Worm (Caenorhabditis elegans) whole organism, late embryonic: ENCODE data around the gene nhr-6.

Source experiments
- Y22D7AL.16 ChIP-seq: sonication (generic microtip); optimal IDR thresholded peaks from 2 replicates; lab custom pipeline; 2016; ENCODE audit warnings: missing genetic modification characterization, missing compliant biosample characterization
- ama-1 ChIP-seq: fragments of 150-350 bp; optimal IDR thresholded peaks from 2 replicates; lab custom pipeline; 2014
- dve-1 ChIP-seq: sonication (generic microtip); optimal IDR thresholded peaks from 2 replicates; lab custom pipeline; 2017; ENCODE audit warnings: antibody characterized with exemption, mild to moderate bottlenecking, missing genetic modification characterization, missing compliant biosample characterization
- fkh-10 ChIP-seq: fragments of 150-350 bp; optimal IDR thresholded peaks from 2 replicates; lab custom pipeline; 2014; ENCODE audit warnings: missing biosample characterization, missing genetic modification reagents, missing genetic modification characterization
- nfya-1 ChIP-seq: sonication (generic microtip); optimal IDR thresholded peaks from 2 replicates; lab custom pipeline; 2017; ENCODE audit warnings: missing genetic modification characterization, mild to moderate bottlenecking, missing compliant biosample characterization, antibody characterized with exemption, moderate library complexity
- nhr-11 ChIP-seq: fragments of 150-350 bp; optimal IDR thresholded peaks from 2 replicates; lab custom pipeline; 2014; ENCODE audit warnings: missing biosample characterization, missing genetic modification characterization
- pag-3 ChIP-seq: sonication (generic microtip); optimal IDR thresholded peaks from 2 replicates; lab custom pipeline; 2016; ENCODE audit warnings: missing compliant biosample characterization, missing genetic modification characterization, borderline replicate concordance
- sdc-2 ChIP-seq: sonication (generic microtip); optimal IDR thresholded peaks from 2 replicates; lab custom pipeline; 2016; ENCODE audit warnings: missing genotype, missing genetic modification characterization, missing compliant biosample characterization

DNA sequence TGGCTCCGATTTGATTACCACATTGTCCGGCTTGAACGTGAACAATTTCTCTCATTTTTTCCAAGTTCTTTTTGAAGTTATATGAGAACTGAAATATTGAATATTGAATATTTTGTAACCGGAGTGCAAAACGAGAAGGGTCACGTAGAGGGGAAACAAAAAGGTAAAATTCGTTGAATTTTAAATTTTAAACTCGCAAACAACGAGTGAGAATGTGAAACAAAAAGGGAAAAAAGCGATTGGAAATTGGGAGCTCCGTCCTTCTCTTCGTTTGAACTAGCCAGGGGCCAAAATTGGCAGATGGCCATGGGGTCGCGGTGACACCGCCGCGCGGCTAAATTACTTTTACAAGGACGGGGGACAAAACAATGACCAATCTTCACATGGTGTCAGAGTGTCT is 31.8 kb upstream of the nhr-6 start, which contains the start of gene ben-1:
- TF ChIP-seq fkh-10 (GFP tag; lab: Kevin White, UChicago) (no peak), nhr-11 (tag; lab: Kevin White, UChicago) (no peak), sdc-2 (tag; lab: Kevin White, UChicago) (no peak), nfya-1 (tag; lab: Kevin White, UChicago) (no peak), Y22D7AL.16 (tag; lab: Kevin White, UChicago) (no peak), dve-1 (tag; lab: Kevin White, UChicago) (no peak), ama-1 (no peak), pag-3 (tag; lab: Kevin White, UChicago) (no peak)
